Worm (Caenorhabditis elegans): ENCODE measurements around the gene ife-2.

The ife-2 gene

DNA sequence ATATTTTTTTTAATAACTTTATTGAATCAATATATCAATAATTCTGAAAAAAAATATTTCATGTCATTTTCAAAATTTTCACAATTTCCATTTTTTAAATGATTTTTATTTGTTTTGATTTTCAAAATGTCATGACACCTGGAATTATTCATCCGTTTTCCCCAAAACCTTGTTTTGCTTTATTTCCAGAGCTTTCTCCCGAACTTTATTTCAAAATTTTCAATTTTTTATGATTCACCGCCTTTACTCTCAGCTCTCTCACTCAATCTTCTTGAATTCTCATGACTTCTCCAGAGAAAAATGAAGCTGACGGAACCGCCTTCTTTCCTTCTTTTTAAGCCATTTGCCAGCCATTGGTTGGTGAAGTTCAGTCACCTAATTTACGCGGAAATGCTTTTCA is 22.1 kb upstream of the ife-2 start, which contains the start of gene R04A9.1:
TSS of gene R04A9.1 (plus strand) at position 301 of the 400 bp plus-strand sequence.
- TF ChIP-seq nhr-25 (tag; optimal IDR thresholded peaks at IDR 0.05) (no peak), aly-2 (tag; optimal IDR thresholded peaks at IDR 0.05) (no peak), lin-39 (tag; optimal IDR thresholded peaks at IDR 0.05) (no peak), sma-9 (GFP tag; optimal IDR thresholded peaks at IDR 0.05) (no peak), sma-9 (tag; optimal IDR thresholded peaks at IDR 0.05) (no peak), sem-4 (tag; optimal IDR thresholded peaks at IDR 0.05) (no peak), ztf-11 (tag; optimal IDR thresholded peaks at IDR 0.05) (no peak), unc-55 (GFP tag; optimal IDR thresholded peaks at IDR 0.05) (no peak), nhr-77 (tag; optimal IDR thresholded peaks at IDR 0.05) (no peak), nhr-23 (tag; optimal IDR thresholded peaks at IDR 0.05) (no peak)

DNA sequence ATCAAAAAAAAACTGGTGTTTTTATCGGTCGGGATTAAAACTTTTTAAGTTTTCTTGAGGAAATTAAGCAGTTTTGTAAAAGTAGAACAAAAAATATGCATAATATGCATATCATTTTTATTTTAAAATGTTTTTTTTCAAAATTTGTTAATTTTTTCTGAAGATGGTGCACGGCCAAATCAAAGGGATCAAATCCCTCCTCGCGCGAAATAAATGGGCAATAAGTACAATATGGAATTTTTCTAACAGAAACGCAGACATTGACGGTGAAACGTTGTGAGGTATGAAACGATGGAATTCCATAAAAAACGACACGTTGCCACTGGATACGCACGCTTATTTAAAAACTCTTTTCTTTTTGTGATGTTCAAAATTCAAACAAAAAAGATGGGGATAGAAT is 20.4 kb upstream of the ife-2 start:
- TF ChIP-seq Y55F3AM.14 (GFP tag; optimal IDR thresholded peaks at IDR 0.05) (no peak), lsy-2 (tag; optimal IDR thresholded peaks at IDR 0.05) (no peak), ceh-82 (tag; optimal IDR thresholded peaks at IDR 0.05) (no peak), R02D3.7 (tag; optimal IDR thresholded peaks at IDR 0.05) (no peak), nhr-12 (tag; optimal IDR thresholded peaks at IDR 0.05) (no peak), aly-2 (tag; optimal IDR thresholded peaks at IDR 0.05) (no peak), peb-1 (tag; optimal IDR thresholded peaks at IDR 0.05) (no peak), fos-1 (tag; optimal IDR thresholded peaks at IDR 0.05) (no peak), nhr-6 (tag; optimal IDR thresholded peaks at IDR 0.05) (no peak), nhr-11 (tag; optimal IDR thresholded peaks at IDR 0.05) (no peak)

DNA sequence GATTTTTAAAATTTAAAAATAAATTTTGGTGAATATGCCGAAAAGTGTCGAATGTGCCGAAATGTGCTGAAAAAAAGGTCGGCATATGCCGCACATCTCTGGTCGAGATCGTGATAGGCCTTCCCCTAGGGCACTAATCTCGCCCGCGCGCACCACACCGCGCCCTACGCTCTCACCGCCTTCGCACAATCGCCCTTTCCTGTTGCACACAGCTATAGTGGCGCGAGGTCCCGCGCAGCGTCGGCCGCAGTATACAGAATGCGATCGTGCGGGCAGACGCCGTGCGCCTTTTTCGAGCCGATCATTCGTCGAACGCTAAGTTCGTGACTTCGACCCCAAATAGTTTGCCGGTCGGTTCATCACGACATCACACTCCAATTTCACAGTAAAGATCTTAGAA is 17.0 kb upstream of the ife-2 start:
- no peak for TF ChIP-seq C34F6.9 (tag; optimal IDR thresholded peaks at IDR 0.05)
- no peak for TF ChIP-seq nhr-6 (tag; optimal IDR thresholded peaks at IDR 0.05)
- TF ChIP-seq F13H6.1 (tag; optimal IDR thresholded peaks at IDR 0.05): no peak
- no peak for TF ChIP-seq Y55F3AM.14 (GFP tag; optimal IDR thresholded peaks at IDR 0.05)
- TF ChIP-seq mdl-1 (tag; optimal IDR thresholded peaks at IDR 0.05): no peak
- no peak for TF ChIP-seq unc-62 (GFP tag; optimal IDR thresholded peaks at IDR 0.05)
- no peak for TF ChIP-seq crh-2 (tag; optimal IDR thresholded peaks at IDR 0.05)
- TF ChIP-seq zag-1 (tag; optimal IDR thresholded peaks at IDR 0.05): no peak
- no peak for TF ChIP-seq mbf-1 (tag; optimal IDR thresholded peaks at IDR 0.05)
- no peak for TF ChIP-seq nhr-10 (tag; optimal IDR thresholded peaks at IDR 0.05)
- no peak for TF ChIP-seq egl-27 (tag; optimal IDR thresholded peaks at IDR 0.05)

DNA sequence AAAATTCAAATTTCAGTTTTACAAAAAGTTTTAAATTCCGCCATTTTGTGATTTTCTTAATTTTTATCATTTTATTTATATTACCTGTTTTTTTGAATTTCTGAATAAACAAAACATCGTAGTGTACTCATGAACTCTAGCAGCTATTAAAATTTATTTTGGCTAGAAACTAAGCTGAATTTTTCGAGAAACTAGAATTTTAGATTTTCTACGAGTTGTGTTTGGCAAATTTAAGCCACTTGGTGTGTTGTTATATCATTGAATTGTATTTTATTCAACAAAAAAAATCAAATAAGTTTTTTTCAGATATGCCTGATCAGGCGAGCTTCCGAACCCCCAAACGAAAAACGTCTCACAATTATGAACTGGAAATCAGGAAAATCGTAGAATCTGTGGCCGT is 14.8 kb upstream of the ife-2 start, which contains the start of gene R04A9.6:
TSS of gene R04A9.6 (plus strand) at position 301 of the 400 bp plus-strand sequence.
- TF ChIP-seq zag-1 (tag; optimal IDR thresholded peaks at IDR 0.05): no peak
- no peak for TF ChIP-seq unc-62 (GFP tag; optimal IDR thresholded peaks at IDR 0.05)
- no peak for TF ChIP-seq lin-11 (tag; optimal IDR thresholded peaks at IDR 0.05)
- TF ChIP-seq unc-39 (tag; optimal IDR thresholded peaks at IDR 0.05): no peak
- TF ChIP-seq nhr-6 (tag; optimal IDR thresholded peaks at IDR 0.05): no peak
- no peak for TF ChIP-seq nhr-237 (tag; optimal IDR thresholded peaks at IDR 0.05)
- TF ChIP-seq ceh-82 (tag; optimal IDR thresholded peaks at IDR 0.05): no peak
- TF ChIP-seq nhr-25 (tag; optimal IDR thresholded peaks at IDR 0.05): no peak
- TF ChIP-seq mdl-1 (tag; optimal IDR thresholded peaks at IDR 0.05): no peak
- TF ChIP-seq ztf-11 (tag; optimal IDR thresholded peaks at IDR 0.05): no peak
- TF ChIP-seq nhr-11 (tag; optimal IDR thresholded peaks at IDR 0.05): no peak
- TF ChIP-seq nhr-21 (tag; optimal IDR thresholded peaks at IDR 0.05): no peak
- TF ChIP-seq blmp-1 (tag; optimal IDR thresholded peaks at IDR 0.05; ENCODE audit: insufficient read depth): no peak
- TF ChIP-seq lin-39 (tag; optimal IDR thresholded peaks at IDR 0.05): no peak
- no peak for TF ChIP-seq sem-4 (tag; optimal IDR thresholded peaks at IDR 0.05)
- no peak for TF ChIP-seq snpc-4 (tag; optimal IDR thresholded peaks at IDR 0.05)
- no peak for TF ChIP-seq nhr-12 (tag; optimal IDR thresholded peaks at IDR 0.05)
- no peak for TF ChIP-seq crh-2 (tag; optimal IDR thresholded peaks at IDR 0.05)

DNA sequence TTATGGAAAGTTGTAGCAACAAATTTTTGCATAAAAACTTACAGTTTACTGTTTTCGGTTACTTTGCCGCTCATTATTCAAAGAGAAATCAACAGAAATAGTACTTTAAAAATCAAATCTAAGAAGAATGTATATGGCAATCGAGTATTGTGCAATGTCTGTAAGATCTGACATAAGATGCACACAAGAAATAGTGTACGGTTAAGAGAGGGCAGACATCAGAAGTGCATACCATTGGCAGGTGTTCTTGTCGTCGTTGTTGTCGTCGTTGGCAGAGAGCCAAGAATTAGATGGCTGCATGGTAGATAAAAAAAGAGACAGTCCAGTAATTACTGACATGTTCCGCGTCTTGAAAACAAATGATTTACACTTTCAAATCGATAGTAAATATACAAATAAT is 12.2 kb upstream of the ife-2 start, which contains the start of gene R04A9.7:
TSS of gene R04A9.7 (minus strand) at position 184 of the 400 bp plus-strand sequence.
- no peak for TF ChIP-seq dmd-4 (tag; optimal IDR thresholded peaks at IDR 0.05)
- TF ChIP-seq nhr-12 (tag; optimal IDR thresholded peaks at IDR 0.05): no peak
- no peak for TF ChIP-seq zag-1 (tag; optimal IDR thresholded peaks at IDR 0.05)
- TF ChIP-seq nhr-77 (tag; optimal IDR thresholded peaks at IDR 0.05): no peak
- TF ChIP-seq ama-1 (optimal IDR thresholded peaks at IDR 0.05): no peak
- no peak for TF ChIP-seq sma-3 (GFP tag; optimal IDR thresholded peaks at IDR 0.05)
- no peak for TF ChIP-seq skn-1 (tag; optimal IDR thresholded peaks at IDR 0.05)
- TF ChIP-seq snpc-4 (tag; optimal IDR thresholded peaks at IDR 0.05): no peak
- no peak for TF ChIP-seq elt-3 (tag; optimal IDR thresholded peaks at IDR 0.05)

Data from whole organism, L2 larva.